Fruit fly (Drosophila melanogaster): ENCODE results near the gene CG6661.
A peak's percentile ranks its signal among the peaks of the same experiment; 100 is the strongest.

The CG6661 gene

dm6 chr3L:13993742-13994719 is 40.5 kb upstream of the CG6661 start, which contains the start of gene CtsK1 (continued):
- TF ChIP-seq B-H1 (GFP tag; IDR thresholded peaks at IDR 0.05), result no peak
- TF ChIP-seq tll (GFP tag; optimal IDR thresholded peaks at IDR 0.05), result no peak
- no peak for TF ChIP-seq CG16779 (GFP tag; IDR thresholded peaks at IDR 0.05)
- TF ChIP-seq yki (optimal IDR thresholded peaks at IDR 0.05), result no peak
- TF ChIP-seq CG7556 (GFP tag; optimal IDR thresholded peaks at IDR 0.05), result no peak
- no peak for TF ChIP-seq CG33213 (GFP tag; optimal IDR thresholded peaks at IDR 0.05)
- TF ChIP-seq chif (GFP tag; optimal IDR thresholded peaks at IDR 0.05), result no peak
- TF ChIP-seq Oaz (GFP tag; IDR thresholded peaks at IDR 0.05), result no peak
- no peak for TF ChIP-seq sc (optimal IDR thresholded peaks at IDR 0.05)
- no peak for TF ChIP-seq sc (GFP tag; optimal IDR thresholded peaks at IDR 0.05)
- TF ChIP-seq CG10462 (GFP tag; optimal IDR thresholded peaks at IDR 0.05), result no peak
- TF ChIP-seq maf-S (GFP tag; optimal IDR thresholded peaks at IDR 0.05), result no peak

dm6 chr3L:13996437-13996836 is 38.1 kb upstream of the CG6661 start:
- TF ChIP-seq Nf-YC (tag; optimal IDR thresholded peaks at IDR 0.05) (no peak), nom (GFP tag; optimal IDR thresholded peaks at IDR 0.05) (peak; percentile 29), Dek (tag; optimal IDR thresholded peaks at IDR 0.05) (no peak), Gsc (GFP tag; IDR thresholded peaks at IDR 0.05) (no peak)

dm6 chr3L:13996992-13997391 is 37.6 kb upstream of the CG6661 start, which contains the start of gene CG17361:
CG17361 (plus strand) TSS chr3L:13997191.
- TF ChIP-seq row (GFP tag; IDR thresholded peaks at IDR 0.05), result peak; percentile 81
- TF ChIP-seq CG9932 (GFP tag; IDR thresholded peaks at IDR 0.05), result peak; percentile 16; the same call in 1 of the 2 replicates
- TF ChIP-seq CG14710 (tag; optimal IDR thresholded peaks at IDR 0.05), result peak; percentile 14
- no peak for TF ChIP-seq corto (GFP tag; optimal IDR thresholded peaks at IDR 0.05)
- peak; percentile 23 for TF ChIP-seq Dp (GFP tag; optimal IDR thresholded peaks at IDR 0.05)
- peak; percentile 77 for TF ChIP-seq MBD-R2 (GFP tag; IDR thresholded peaks at IDR 0.05)
- peak; percentile 61; the same call in 2 of the 3 replicates for TF ChIP-seq CG17361 (GFP tag; IDR thresholded peaks at IDR 0.05)
- no peak for TF ChIP-seq tna (GFP tag; IDR thresholded peaks at IDR 0.05; ENCODE audit: partially characterized antibody)
- TF ChIP-seq Scr (GFP tag; IDR thresholded peaks at IDR 0.05; ENCODE audit: partially characterized antibody), result no peak
- peak; percentile 22 for TF ChIP-seq trem (tag; optimal IDR thresholded peaks at IDR 0.05)
- peak; percentile 61 for TF ChIP-seq gfzf (GFP tag; optimal IDR thresholded peaks at IDR 0.05)
- TF ChIP-seq CG7928 (GFP tag; optimal IDR thresholded peaks at IDR 0.05), result peak; percentile 81
- peak; percentile 26 for TF ChIP-seq CG12391 (tag; optimal IDR thresholded peaks at IDR 0.05)
- TF ChIP-seq CG2712 (tag; optimal IDR thresholded peaks at IDR 0.05), result peak; percentile 15
- peak; percentile 43 for TF ChIP-seq stwl (tag; optimal IDR thresholded peaks at IDR 0.05)
- TF ChIP-seq hbn (GFP tag; IDR thresholded peaks at IDR 0.05; ENCODE audit: partially characterized antibody), result no peak
- peak; percentile 12; the same call in 1 of the 3 replicates for TF ChIP-seq CG34422 (GFP tag; IDR thresholded peaks at IDR 0.05)
- peak; percentile 44 for TF ChIP-seq CG9797 (GFP tag; optimal IDR thresholded peaks at IDR 0.05)
- peak; percentile 62 for TF ChIP-seq CG6654 (GFP tag; optimal IDR thresholded peaks at IDR 0.05)
- peak; percentile 11 for TF ChIP-seq CG17829 (tag; optimal IDR thresholded peaks at IDR 0.05)
- peak; percentile 26 for TF ChIP-seq CG2678 (tag; optimal IDR thresholded peaks at IDR 0.05)
- peak; percentile 28; the same call in 1 of the 2 replicates for TF ChIP-seq slbo (GFP tag; IDR thresholded peaks at IDR 0.05)
- TF ChIP-seq Stat92E (GFP tag; optimal IDR thresholded peaks at IDR 0.05), result no peak
- TF ChIP-seq CG11504 (tag; optimal IDR thresholded peaks at IDR 0.05), result peak; percentile 26
- TF ChIP-seq MESR4 (GFP tag; optimal IDR thresholded peaks at IDR 0.05), result peak; percentile 8
- TF ChIP-seq esg (GFP tag; conservative IDR thresholded peaks at IDR 0.05), result no peak
- peak; percentile 36 for TF ChIP-seq grau (tag; optimal IDR thresholded peaks at IDR 0.05)
- TF ChIP-seq nmo (GFP tag; optimal IDR thresholded peaks at IDR 0.05), result peak; percentile 7
- no peak for TF ChIP-seq abd-A (tag; optimal IDR thresholded peaks at IDR 0.05)
- TF ChIP-seq CG34376 (GFP tag; optimal IDR thresholded peaks at IDR 0.05), result no peak
